Worm (Caenorhabditis elegans): ENCODE results near the gene madf-11.

DNA sequence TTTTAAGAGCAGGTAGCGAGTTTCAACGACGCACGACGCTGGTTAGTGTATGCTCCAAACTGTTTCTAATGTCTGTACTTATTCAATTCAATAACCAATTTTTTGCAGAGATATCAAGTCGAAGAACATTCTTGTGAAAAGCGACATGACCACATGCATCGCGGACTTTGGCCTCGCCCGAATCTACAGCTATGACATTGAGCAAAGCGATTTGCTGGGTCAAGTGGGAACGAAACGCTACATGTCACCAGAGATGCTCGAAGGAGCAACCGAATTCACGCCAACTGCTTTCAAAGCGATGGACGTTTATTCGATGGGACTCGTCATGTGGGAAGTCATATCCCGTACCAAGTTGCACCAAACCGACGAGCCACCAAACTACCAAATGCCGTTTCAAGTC, 27.1 kb upstream of the madf-11 start:
- TF ChIP-seq tbx-37 (GFP tag; conservative IDR thresholded peaks at IDR 0.05) (no peak), ama-1 (optimal IDR thresholded peaks at IDR 0.05) (no peak), tra-4 (tag; optimal IDR thresholded peaks at IDR 0.05) (no peak), scrt-1 (GFP tag; IDR thresholded peaks at IDR 0.05) (no peak), tbx-11 (GFP tag; IDR thresholded peaks at IDR 0.05) (no peak), B0310.2 (tag; optimal IDR thresholded peaks at IDR 0.05) (no peak), ets-7 (tag; optimal IDR thresholded peaks at IDR 0.05) (no peak), flt-1 (GFP tag; IDR thresholded peaks at IDR 0.05) (no peak), hmbx-1 (tag; optimal IDR thresholded peaks at IDR 0.05) (no peak)

Measured in whole organism, early embryonic.